Worm (Caenorhabditis elegans): ENCODE data around the gene pcp-3.

The pcp-3 gene

ce11 chrIV:9198136-9198535 is 39.3 kb upstream of the pcp-3 start (continued):
- peak; percentile 97 for TF ChIP-seq hlh-30 (tag; optimal IDR thresholded peaks at IDR 0.05; ENCODE audit: insufficient read depth)
- peak; percentile 27 for TF ChIP-seq nhr-102 (tag; optimal IDR thresholded peaks at IDR 0.05)
- TF ChIP-seq mxl-3 (GFP tag; optimal IDR thresholded peaks at IDR 0.05) = peak; percentile 49
- no peak for TF ChIP-seq ceh-28 (tag; optimal IDR thresholded peaks at IDR 0.05)
- peak in 1 of 2 experiments; percentile 38 for TF ChIP-seq hif-1 (tag; optimal IDR thresholded peaks at IDR 0.05)
- TF ChIP-seq pqm-1 (tag; optimal IDR thresholded peaks at IDR 0.05) = peak; percentile 31
- TF ChIP-seq lin-39 (tag; optimal IDR thresholded peaks at IDR 0.05) = no peak
- no peak for TF ChIP-seq unc-130 (GFP tag; optimal IDR thresholded peaks at IDR 0.05)
- no peak for TF ChIP-seq daf-16 (GFP tag; optimal IDR thresholded peaks at IDR 0.05)
- TF ChIP-seq daf-16 (tag; optimal IDR thresholded peaks at IDR 0.05) = peak; percentile 87
- TF ChIP-seq R02D3.7 (tag; optimal IDR thresholded peaks at IDR 0.05) = no peak
- TF ChIP-seq nhr-77 (tag; optimal IDR thresholded peaks at IDR 0.05) = peak; percentile 75
- peak; percentile 31 for TF ChIP-seq mes-2 (tag; optimal IDR thresholded peaks at IDR 0.05; ENCODE audit: poor library complexity, severe bottlenecking)
- TF ChIP-seq lin-13 (GFP tag; optimal IDR thresholded peaks at IDR 0.05) = peak; percentile 6
- no peak for TF ChIP-seq nhr-41 (GFP tag; IDR thresholded peaks at IDR 0.05)
- no peak for TF ChIP-seq D1046.2 (GFP tag; IDR thresholded peaks at IDR 0.05)
- TF ChIP-seq arid-1 (GFP tag; conservative IDR thresholded peaks at IDR 0.05) = 0 out of 2 replicates have a peak, but pooled peaks have one; percentile 3
- TF ChIP-seq skn-1 (tag; optimal IDR thresholded peaks at IDR 0.05) = no peak
- no peak for TF ChIP-seq aly-2 (tag; optimal IDR thresholded peaks at IDR 0.05)
- peak; percentile 76 for TF ChIP-seq nhr-25 (tag; optimal IDR thresholded peaks at IDR 0.05; ENCODE audit: borderline replicate concordance, insufficient read depth)
- TF ChIP-seq nhr-76 (tag; optimal IDR thresholded peaks at IDR 0.05) = no peak
- TF ChIP-seq lin-1 (GFP tag; IDR thresholded peaks at IDR 0.05) = 0 out of 2 replicates have a peak, but pooled peaks have one; percentile 29
- peak; percentile 44 to 58 for TF ChIP-seq lsy-2 (tag; optimal IDR thresholded peaks at IDR 0.05)
- TF ChIP-seq ceh-82 (tag; optimal IDR thresholded peaks at IDR 0.05) = no peak
- TF ChIP-seq nhr-28 (tag; optimal IDR thresholded peaks at IDR 0.05) = peak; percentile 90
- TF ChIP-seq sdz-12 (GFP tag; optimal IDR thresholded peaks at IDR 0.05) = no peak
- no peak for TF ChIP-seq ztf-11 (tag; optimal IDR thresholded peaks at IDR 0.05)
- 0 out of 2 replicates have a peak, but pooled peaks have one; percentile 46 for TF ChIP-seq php-3 (GFP tag; IDR thresholded peaks at IDR 0.05)
- TF ChIP-seq dve-1 (tag; optimal IDR thresholded peaks at IDR 0.05; ENCODE audit: insufficient read depth) = peak; percentile 88
- TF ChIP-seq dmd-9 (GFP tag; IDR thresholded peaks at IDR 0.05) = no peak
- no peak for TF ChIP-seq rbr-2 (tag; optimal IDR thresholded peaks at IDR 0.05)
- TF ChIP-seq pha-4 (GFP tag; IDR thresholded peaks at IDR 0.05) = 0 out of 2 replicates have a peak, but pooled peaks have one; percentile 16
- peak; percentile 73 for TF ChIP-seq pha-4 (tag; optimal IDR thresholded peaks at IDR 0.05)
- TF ChIP-seq ceh-32 (tag; optimal IDR thresholded peaks at IDR 0.05; ENCODE audit: poor library complexity) = no peak
- TF ChIP-seq tra-1 (GFP tag; IDR thresholded peaks at IDR 0.05) = 0 out of 2 replicates have a peak, but pooled peaks have one; percentile 49
- 0 out of 2 replicates have a peak, but pooled peaks have one; percentile 34 for TF ChIP-seq zfp-3 (GFP tag; conservative IDR thresholded peaks at IDR 0.05)
- TF ChIP-seq set-16 (GFP tag; IDR thresholded peaks at IDR 0.05) = no peak; the same call in 1 of the 2 replicates
- TF ChIP-seq madf-9 (GFP tag; conservative IDR thresholded peaks at IDR 0.05) = no peak
- TF ChIP-seq T26A8.4 (GFP tag; IDR thresholded peaks at IDR 0.05) = no peak
- TF ChIP-seq mdt-29 (GFP tag; IDR thresholded peaks at IDR 0.05) = peak; percentile 75
- TF ChIP-seq mdl-1 (tag; optimal IDR thresholded peaks at IDR 0.05) = peak; percentile 30 to 75
- no peak for TF ChIP-seq zfp-2 (tag; optimal IDR thresholded peaks at IDR 0.05)

Measured in whole organism, L4 larva.